Fruit fly (Drosophila melanogaster) whole organism, embryonic: ENCODE measurements around the gene tinc.

Source experiments
- CG11398 ChIP-seq: fragments of 200-800 bp; sonication (Bioruptor generic); optimal IDR thresholded peaks from 2 replicates; lab custom pipeline; 2016; ENCODE audit warnings: missing biosample characterization, missing genetic modification characterization
- CG12659 ChIP-seq: fragments of 200-800 bp; sonication (Bioruptor generic); optimal IDR thresholded peaks from 3 replicates; lab custom pipeline; 2017; ENCODE audit warnings: mild to moderate bottlenecking, missing biosample characterization, missing genetic modification reagents, missing genetic modification characterization
- CG13296 ChIP-seq: fragments of 200-800 bp; sonication (Bioruptor generic); optimal IDR thresholded peaks from 3 replicates; lab custom pipeline; 2018; ENCODE audit warnings: missing biosample characterization, mild to moderate bottlenecking, missing genetic modification characterization
- CG15073 ChIP-seq: fragments of 200-800 bp; sonication (Bioruptor generic); optimal IDR thresholded peaks from 2 replicates; lab custom pipeline; 2016; ENCODE audit warnings: missing biosample characterization, missing genetic modification characterization
- CG1602 ChIP-seq: fragments of 200-800 bp; sonication (Bioruptor generic); optimal IDR thresholded peaks from 3 replicates; lab custom pipeline; 2016; ENCODE audit warnings: missing biosample characterization, missing genetic modification characterization
- CG17359 ChIP-seq: fragments of 200-800 bp; sonication (Bioruptor generic); optimal IDR thresholded peaks from 3 replicates; lab custom pipeline; 2018; ENCODE audit warnings: missing biosample characterization, mild to moderate bottlenecking, missing genetic modification characterization, moderate library complexity
- CG17361 ChIP-seq: fragments of 200-800 bp; sonication (Bioruptor generic); IDR thresholded peaks from 3 replicates; pipeline ENCODE4 v1.3.6; 2022; ENCODE audit warnings: missing biosample characterization, missing genetic modification characterization
- CG2129 ChIP-seq: fragments of 200-800 bp; sonication (Bioruptor generic); IDR thresholded peaks from 2 replicates; pipeline ENCODE4 v1.3.6; 2022; ENCODE audit warnings: missing biosample characterization, missing genetic modification characterization; ENCODE audit not compliant: partially characterized antibody
- CG30403 ChIP-seq: fragments of 200-800 bp; sonication (Bioruptor generic); optimal IDR thresholded peaks from 3 replicates; lab custom pipeline; 2016; ENCODE audit warnings: missing biosample characterization, missing genetic modification characterization
- CG4424 ChIP-seq: fragments of 200-800 bp; sonication (Bioruptor generic); optimal IDR thresholded peaks from 3 replicates; lab custom pipeline; 2016; ENCODE audit warnings: missing biosample characterization, missing genetic modification characterization
- CG7556 ChIP-seq: fragments of 200-800 bp; sonication (Bioruptor generic); optimal IDR thresholded peaks from 2 replicates; lab custom pipeline; 2017; ENCODE audit warnings: missing biosample characterization, mild to moderate bottlenecking, missing genetic modification characterization
- CG7963 ChIP-seq: fragments of 200-800 bp; sonication (Bioruptor generic); IDR thresholded peaks from 3 replicates; pipeline ENCODE4 v1.3.6; 2022; ENCODE audit warnings: missing biosample characterization, missing genetic modification characterization; ENCODE audit not compliant: partially characterized antibody
- CG8290 ChIP-seq, 3 experiments: fragments of 200-800 bp; sonication (Bioruptor generic); optimal IDR thresholded peaks; 2 replicates each; lab custom pipeline; 2016 to 2019; ENCODE audit warnings: missing biosample characterization in 3 of 3, missing genetic modification characterization in 3 of 3, mild to moderate bottlenecking in 2 of 3, moderate library complexity in 1 of 3
- Deaf1 ChIP-seq: fragments of 200-800 bp; optimal IDR thresholded peaks from 3 replicates; lab custom pipeline; 2019; ENCODE audit warnings: missing biosample characterization, mild to moderate bottlenecking, missing genetic modification characterization, moderate library complexity
- Dll ChIP-seq: fragments of 200-800 bp; sonication (Bioruptor generic); IDR thresholded peaks from 4 replicates; pipeline ENCODE4 v1.3.6; 2022; ENCODE audit warnings: missing biosample characterization, missing genetic modification characterization; ENCODE audit not compliant: partially characterized antibody
- Elba2 ChIP-seq: fragments of 200-800 bp; sonication (Bioruptor generic); optimal IDR thresholded peaks from 3 replicates; lab custom pipeline; 2016; ENCODE audit warnings: missing biosample characterization, missing genetic modification characterization
- Fer2 ChIP-seq: fragments of 200-800 bp; sonication (Bioruptor generic); optimal IDR thresholded peaks from 2 replicates; lab custom pipeline; 2018; ENCODE audit warnings: missing biosample characterization, mild to moderate bottlenecking, missing genetic modification characterization, moderate library complexity
- HmgD ChIP-seq: fragments of 200-800 bp; sonication (Bioruptor generic); optimal IDR thresholded peaks from 3 replicates; lab custom pipeline; 2016; ENCODE audit warnings: missing biosample characterization, missing genetic modification characterization
- HmgZ ChIP-seq: fragments of 200-800 bp; sonication (Bioruptor generic); optimal IDR thresholded peaks from 2 replicates; lab custom pipeline; 2018; ENCODE audit warnings: missing biosample characterization, mild to moderate bottlenecking, missing genetic modification characterization
- Hmr ChIP-seq: fragments of 200-800 bp; sonication (Bioruptor generic); optimal IDR thresholded peaks from 3 replicates; lab custom pipeline; 2017; ENCODE audit warnings: mild to moderate bottlenecking, missing biosample characterization, missing genetic modification reagents, missing genetic modification characterization
- Hmx ChIP-seq: fragments of 200-800 bp; sonication (Bioruptor generic); optimal IDR thresholded peaks from 2 replicates; lab custom pipeline; 2016; ENCODE audit warnings: missing biosample characterization, missing genetic modification characterization
- Kr ChIP-seq: fragments of 200-800 bp; sonication (Bioruptor generic); optimal IDR thresholded peaks from 2 replicates; lab custom pipeline; 2017; ENCODE audit warnings: missing biosample characterization, mild to moderate bottlenecking, missing genetic modification characterization
- MTF-1 ChIP-seq: fragments of 200-800 bp; sonication (Bioruptor generic); optimal IDR thresholded peaks from 2 replicates; lab custom pipeline; 2018; ENCODE audit warnings: missing biosample characterization, mild to moderate bottlenecking, missing genetic modification characterization, borderline replicate concordance
- Neu2 ChIP-seq: fragments of 200-800 bp; sonication (Bioruptor generic); optimal IDR thresholded peaks from 3 replicates; lab custom pipeline; 2016; ENCODE audit warnings: missing biosample characterization, missing genetic modification characterization, borderline replicate concordance
- Nf-YC ChIP-seq: fragments of 200-800 bp; optimal IDR thresholded peaks from 3 replicates; lab custom pipeline; 2019; ENCODE audit warnings: missing biosample characterization, mild to moderate bottlenecking, missing genetic modification characterization, moderate library complexity
- Ravus ChIP-seq: fragments of 200-800 bp; sonication (Bioruptor generic); IDR thresholded peaks from 2 replicates; pipeline ENCODE4 v1.3.6; 2022; ENCODE audit warnings: missing biosample characterization, missing genetic modification characterization
- Sox102F ChIP-seq: fragments of 200-800 bp; sonication (Bioruptor generic); optimal IDR thresholded peaks from 2 replicates; lab custom pipeline; 2018; ENCODE audit warnings: missing biosample characterization, mild to moderate bottlenecking, missing genetic modification characterization, moderate library complexity
- Usf ChIP-seq: fragments of 200-800 bp; sonication (Bioruptor generic); optimal IDR thresholded peaks from 2 replicates; lab custom pipeline; 2017; ENCODE audit warnings: missing genotype, missing biosample characterization, missing genetic modification characterization
- ab ChIP-seq: fragments of 200-800 bp; sonication (Bioruptor generic); optimal IDR thresholded peaks from 2 replicates; lab custom pipeline; 2016; ENCODE audit warnings: missing biosample characterization, missing genetic modification characterization
- amos ChIP-seq: fragments of 200-800 bp; sonication (Bioruptor generic); IDR thresholded peaks from 2 replicates; pipeline ENCODE4 v1.3.6; 2022; ENCODE audit warnings: missing biosample characterization, missing genetic modification characterization; ENCODE audit not compliant: partially characterized antibody
- cad ChIP-seq: fragments of >200 bp; optimal IDR thresholded peaks from 2 replicates; lab custom pipeline; 2017; ENCODE audit warnings: missing biosample characterization, missing genetic modification characterization
- en ChIP-seq: fragments of 200-800 bp; sonication (Bioruptor generic); optimal IDR thresholded peaks from 2 replicates; lab custom pipeline; 2016; ENCODE audit warnings: missing biosample characterization, missing genetic modification characterization
- gce ChIP-seq: fragments of 200-800 bp; sonication (Bioruptor generic); IDR thresholded peaks from 3 replicates; pipeline ENCODE4 v1.3.6; 2022; ENCODE audit warnings: missing biosample characterization, missing genetic modification characterization
- ken ChIP-seq: fragments of 200-800 bp; sonication (Bioruptor generic); IDR thresholded peaks from 3 replicates; pipeline ENCODE4 v1.3.6; 2022; ENCODE audit warnings: missing biosample characterization, missing genetic modification characterization
- kni ChIP-seq: fragments of 200-800 bp; sonication (Bioruptor generic); optimal IDR thresholded peaks from 3 replicates; lab custom pipeline; 2017; ENCODE audit warnings: mild to moderate bottlenecking, missing biosample characterization, missing genetic modification reagents, missing genetic modification characterization
- knrl ChIP-seq: fragments of 200-800 bp; sonication (Bioruptor generic); IDR thresholded peaks from 3 replicates; pipeline ENCODE4 v1.3.6; 2022; ENCODE audit warnings: missing biosample characterization, missing genetic modification characterization; ENCODE audit not compliant: partially characterized antibody
- lbe ChIP-seq: fragments of 200-800 bp; sonication (Bioruptor generic); optimal IDR thresholded peaks from 2 replicates; lab custom pipeline; 2016; ENCODE audit warnings: missing biosample characterization, mild to moderate bottlenecking, missing genetic modification characterization
- nerfin-1 ChIP-seq: fragments of 200-800 bp; sonication (Bioruptor generic); optimal IDR thresholded peaks from 3 replicates; lab custom pipeline; 2019; ENCODE audit warnings: missing biosample characterization, mild to moderate bottlenecking, missing genetic modification characterization, moderate library complexity
- nerfin-2 ChIP-seq: fragments of 200-800 bp; sonication (Bioruptor generic); IDR thresholded peaks from 2 replicates; pipeline ENCODE4 v1.3.6; 2022; ENCODE audit warnings: missing biosample characterization, missing genetic modification characterization; ENCODE audit not compliant: partially characterized antibody
- org-1 ChIP-seq: fragments of 200-800 bp; sonication (Bioruptor generic); optimal IDR thresholded peaks from 2 replicates; lab custom pipeline; 2017; ENCODE audit warnings: missing biosample characterization, missing genetic modification characterization
- pb ChIP-seq: fragments of 200-800 bp; sonication (Bioruptor generic); optimal IDR thresholded peaks from 3 replicates; lab custom pipeline; 2016; ENCODE audit warnings: missing biosample characterization, missing genetic modification characterization
- pzg ChIP-seq: fragments of 200-800 bp; sonication (Bioruptor generic); optimal IDR thresholded peaks from 3 replicates; lab custom pipeline; 2018; ENCODE audit warnings: missing biosample characterization, mild to moderate bottlenecking, missing genetic modification characterization, moderate library complexity
- run ChIP-seq: fragments of 200-800 bp; sonication (Bioruptor generic); optimal IDR thresholded peaks from 3 replicates; lab custom pipeline; 2018; ENCODE audit warnings: missing biosample characterization, mild to moderate bottlenecking, missing genetic modification characterization
- salm ChIP-seq: fragments of 200-800 bp; sonication (Bioruptor generic); optimal IDR thresholded peaks from 2 replicates; lab custom pipeline; 2018; ENCODE audit warnings: missing biosample characterization, mild to moderate bottlenecking, missing genetic modification characterization
- slou ChIP-seq: fragments of 200-800 bp; sonication (Bioruptor generic); optimal IDR thresholded peaks from 3 replicates; lab custom pipeline; 2016; ENCODE audit warnings: missing biosample characterization, missing genetic modification characterization
- ssp ChIP-seq: fragments of 200-800 bp; sonication (Bioruptor generic); IDR thresholded peaks from 2 replicates; pipeline ENCODE4 v1.3.6; 2022; ENCODE audit warnings: missing biosample characterization, missing genetic modification characterization
- trem ChIP-seq: fragments of 200-800 bp; optimal IDR thresholded peaks from 3 replicates; lab custom pipeline; 2019; ENCODE audit warnings: missing biosample characterization, mild to moderate bottlenecking, missing genetic modification characterization, moderate library complexity
- wdn ChIP-seq: fragments of 200-800 bp; sonication (Bioruptor generic); IDR thresholded peaks from 2 replicates; pipeline ENCODE4 v1.3.6; 2022; ENCODE audit warnings: missing biosample characterization, missing genetic modification characterization
- wek ChIP-seq: fragments of 200-800 bp; sonication (Bioruptor generic); optimal IDR thresholded peaks from 3 replicates; lab custom pipeline; 2018; ENCODE audit warnings: missing biosample characterization, mild to moderate bottlenecking, missing genetic modification characterization, moderate library complexity
- zf30C ChIP-seq: fragments of 200-800 bp; sonication (Bioruptor generic); optimal IDR thresholded peaks from 3 replicates; lab custom pipeline; 2018; ENCODE audit warnings: missing biosample characterization, mild to moderate bottlenecking, missing genetic modification characterization
- zfh1 ChIP-seq: fragments of 200-800 bp; sonication (Bioruptor generic); IDR thresholded peaks from 3 replicates; pipeline ENCODE4 v1.3.6; 2022; ENCODE audit warnings: missing biosample characterization, missing genetic modification characterization

tinc gene

dm6 chr3R:17849178-17849577 is 37.8 kb downstream of the tinc start (continued):
- TF ChIP-seq Nf-YC (tag; lab: Kevin White, UChicago) (no peak), CG2129 (GFP tag; lab: Robert Waterston, UW) (no peak), nerfin-1 (tag; lab: Kevin White, UChicago) (no peak), Ravus (no peak), CG7556 (peak; percentile 54), en (GFP tag; lab: Kevin White, UChicago) (no peak), HmgZ (tag; lab: Kevin White, UChicago) (no peak), CG13296 (GFP tag; lab: Kevin White, UChicago) (no peak), Deaf1 (tag; lab: Kevin White, UChicago) (no peak), CG7963 (no peak), org-1 (GFP tag; lab: Kevin White, UChicago) (no peak), run (tag; lab: Kevin White, UChicago) (no peak), CG8290 (GFP tag; optimal IDR thresholded peaks at IDR 0.05; lab: Kevin White, UChicago) (no peak), CG8290 (tag; optimal IDR thresholded peaks at IDR 0.05; lab: Kevin White, UChicago) (no peak), Usf (GFP tag; lab: Kevin White, UChicago) (no peak), ken (GFP tag; lab: Robert Waterston, UW) (no peak), wdn (GFP tag; lab: Robert Waterston, UW) (no peak), salm (tag; lab: Kevin White, UChicago) (no peak), wek (GFP tag; lab: Kevin White, UChicago) (no peak), pzg (no peak), HmgD (no peak), CG1602 (GFP tag; lab: Kevin White, UChicago) (no peak), CG11398 (GFP tag; lab: Kevin White, UChicago) (no peak), CG4424 (no peak), amos (GFP tag; lab: Robert Waterston, UW) (no peak), Elba2 (GFP tag; lab: Kevin White, UChicago) (no peak), pb (GFP tag; lab: Kevin White, UChicago) (no peak), knrl (GFP tag; lab: Robert Waterston, UW) (no peak), CG30403 (GFP tag; lab: Kevin White, UChicago) (peak; percentile 28), Hmx (GFP tag; lab: Kevin White, UChicago) (no peak), ab (GFP tag; lab: Kevin White, UChicago) (no peak), CG15073 (GFP tag; lab: Kevin White, UChicago) (no peak), nerfin-2 (GFP tag; lab: Robert Waterston, UW) (no peak), Dll (GFP tag; lab: Robert Waterston, UW) (no peak), MTF-1 (GFP tag; lab: Kevin White, UChicago) (no peak), Neu2 (no peak), Fer2 (tag; lab: Kevin White, UChicago) (no peak), kni (GFP tag; lab: Kevin White, UChicago) (no peak), lbe (GFP tag; lab: Kevin White, UChicago) (no peak), CG17361 (GFP tag; lab: Robert Waterston, UW) (0 out of 3 replicates have a peak, but pooled peaks have one; percentile 21), CG17359 (tag; lab: Kevin White, UChicago) (peak; percentile 36), trem (tag; lab: Kevin White, UChicago) (no peak), zf30C (GFP tag; lab: Kevin White, UChicago) (peak; percentile 1), zfh1 (GFP tag; lab: Robert Waterston, UW) (no peak), Sox102F (peak; percentile 38), Hmr (GFP tag; lab: Kevin White, UChicago) (peak; percentile 51), cad (GFP tag; lab: Kevin White, UChicago) (no peak), slou (no peak), Kr (no peak), gce (no peak), CG12659 (GFP tag; lab: Kevin White, UChicago) (no peak), ssp (GFP tag; lab: Robert Waterston, UW) (0 out of 2 replicates have a peak, but pooled peaks have one; percentile 17)
